Worm (Caenorhabditis elegans) whole organism, L4 larva: ENCODE data around the gene metl-18.

Source experiments
- aha-1 ChIP-seq: fragments of 150-350 bp; peaks from one replicate; lab custom pipeline; 2014; ENCODE audit warnings: missing biosample characterization, missing genetic modification characterization
- ama-1 ChIP-seq: fragments of 150-350 bp; optimal IDR thresholded peaks from 2 replicates; lab custom pipeline; 2014; ENCODE audit warnings: inconsistent platforms, mixed read lengths
- ceh-44 ChIP-seq: fragments of 200-800 bp; sonication (Bioruptor generic); IDR thresholded peaks from 2 replicates; pipeline ENCODE4 v1.3.6; 2022; ENCODE audit warnings: missing genetic modification reagents, missing genetic modification characterization, missing compliant biosample characterization
- lin-15B ChIP-seq: fragments of 150-350 bp; sonication (generic microtip); optimal IDR thresholded peaks from 3 replicates; lab custom pipeline; 2014; ENCODE audit warnings: missing biosample characterization, missing genetic modification characterization
- lsy-2 ChIP-seq, 2 experiments: fragments of 150-350 bp in 1 of 2; sonication (generic microtip) in 1 of 2; optimal IDR thresholded peaks; 2 replicates each; lab custom pipeline; 2014 to 2017; ENCODE audit warnings: missing biosample characterization in 2 of 2, missing genetic modification characterization in 2 of 2
- mdl-1 ChIP-seq, 2 experiments: fragments of 150-350 bp in 1 of 2; sonication (generic microtip) in 1 of 2; optimal IDR thresholded peaks; 2 replicates each; lab custom pipeline; 2014 to 2017; ENCODE audit warnings: missing biosample characterization in 2 of 2, missing genetic modification characterization in 2 of 2
- mep-1 ChIP-seq: fragments of 150-350 bp; sonication (generic microtip); optimal IDR thresholded peaks from 3 replicates; lab custom pipeline; 2014; ENCODE audit warnings: missing biosample characterization, missing genetic modification characterization
- nhr-77 ChIP-seq: fragments of 150-350 bp; optimal IDR thresholded peaks from 2 replicates; lab custom pipeline; 2014; ENCODE audit warnings: missing biosample characterization, missing genetic modification characterization
- pha-4 ChIP-seq, 2 experiments: fragments of 150-350 bp in 1 of 2; fragments of 200-800 bp in 1 of 2; sonication (Bioruptor generic) in 1 of 2; IDR thresholded peaks in 1 of 2; optimal IDR thresholded peaks in 1 of 2; 2 replicates each; pipeline versions ENCODE4 v1.3.6 to Lab custom; 2014 to 2022; ENCODE audit warnings: missing genetic modification characterization in 2 of 2, missing genetic modification reagents in 2 of 2, missing biosample characterization in 1 of 2, missing compliant biosample characterization in 1 of 2
- snpc-1.2 ChIP-seq: fragments of 200-800 bp; sonication (Bioruptor generic); IDR thresholded peaks from 2 replicates; pipeline ENCODE4 v1.3.6; 2022; ENCODE audit warnings: missing genetic modification reagents, missing genetic modification characterization, missing compliant biosample characterization
- snpc-4 ChIP-seq: fragments of 150-350 bp; optimal IDR thresholded peaks from 2 replicates; lab custom pipeline; 2014; ENCODE audit warnings: missing biosample characterization, missing genetic modification characterization
- unc-130 ChIP-seq: sonication (generic microtip); optimal IDR thresholded peaks from 2 replicates; lab custom pipeline; 2016; ENCODE audit warnings: missing genetic modification reagents, missing genetic modification characterization, missing compliant biosample characterization
- zfp-3 ChIP-seq: fragments of 200-800 bp; sonication (Bioruptor generic); conservative IDR thresholded peaks from 2 replicates; pipeline ENCODE4 v1.3.6; 2022; ENCODE audit warnings: missing genetic modification reagents, missing genetic modification characterization, missing compliant biosample characterization

DNA sequence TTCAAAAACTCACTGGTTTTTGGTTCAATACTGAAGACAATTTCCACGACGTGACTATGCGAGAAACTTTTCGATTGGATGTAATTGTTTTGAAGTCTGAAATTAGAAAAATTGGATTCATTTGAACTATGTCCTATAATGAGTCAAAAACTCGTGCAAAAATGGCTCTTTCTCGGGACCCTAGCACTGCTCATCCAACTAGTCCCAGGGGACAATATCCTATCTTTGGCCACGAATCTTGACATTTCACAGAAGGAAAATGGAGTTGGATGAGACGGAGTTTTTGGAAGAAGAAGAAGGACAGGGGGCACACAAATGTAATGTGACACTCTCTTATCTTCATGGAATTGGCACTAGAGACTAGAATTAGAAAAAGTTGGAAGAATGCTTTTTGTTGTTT, 43.7 kb upstream of the metl-18 start:
- TF ChIP-seq ceh-44 (GFP tag; lab: Robert Waterston, UW) = no peak
- no peak for TF ChIP-seq mdl-1 (tag; optimal IDR thresholded peaks at IDR 0.05; lab: Kevin White, UChicago)
- TF ChIP-seq mep-1 (tag; lab: Kevin White, UChicago) = no peak
- no peak for TF ChIP-seq nhr-77 (tag; lab: Kevin White, UChicago)
- no peak for TF ChIP-seq unc-130 (GFP tag; lab: Kevin White, UChicago)
- TF ChIP-seq snpc-1.2 (GFP tag; lab: Robert Waterston, UW) = no peak
- TF ChIP-seq aha-1 (tag; lab: Kevin White, UChicago) = no peak
- TF ChIP-seq ama-1 = no peak
- no peak for TF ChIP-seq lin-15B (tag; lab: Kevin White, UChicago)
- TF ChIP-seq snpc-4 (tag; lab: Kevin White, UChicago) = no peak
- no peak for TF ChIP-seq pha-4 (GFP tag; IDR thresholded peaks at IDR 0.05; lab: Robert Waterston, UW)
- no peak for TF ChIP-seq pha-4 (tag; optimal IDR thresholded peaks at IDR 0.05; lab: Kevin White, UChicago)
- TF ChIP-seq lsy-2 (tag; optimal IDR thresholded peaks at IDR 0.05; lab: Kevin White, UChicago) = no peak
- TF ChIP-seq zfp-3 = no peak
